Fruit fly (Drosophila melanogaster): Measurements from ENCODE around the gene CG43322.

DNA sequence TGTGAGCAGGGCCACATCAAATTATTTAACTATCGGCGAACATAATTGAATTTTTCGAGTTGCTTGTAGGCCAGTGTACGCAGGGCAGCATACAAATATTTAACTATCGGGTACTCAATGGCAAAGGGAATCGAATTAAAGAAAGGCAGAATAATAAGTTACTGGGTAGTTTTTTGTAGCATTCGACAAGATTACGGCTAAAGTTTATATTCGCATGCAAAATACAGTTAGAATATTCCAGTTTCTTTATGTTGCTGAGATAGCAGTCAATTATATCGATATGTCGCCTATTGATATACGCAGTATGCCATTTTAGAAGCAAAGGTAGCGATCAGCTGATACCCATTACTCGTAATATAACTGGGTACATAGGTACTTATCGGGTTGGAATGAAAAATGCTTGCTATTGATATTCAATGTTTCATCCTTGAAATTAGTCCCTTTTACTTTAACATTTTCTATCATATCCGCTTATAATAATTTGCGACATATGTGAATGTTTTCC lies 45.1 kb upstream of the CG43322 start:
- TF ChIP-seq psq (optimal IDR thresholded peaks at IDR 0.05) = no peak
- no peak for TF ChIP-seq Myc (optimal IDR thresholded peaks at IDR 0.05)
- TF ChIP-seq insv (optimal IDR thresholded peaks at IDR 0.05) = no peak
- no peak for TF ChIP-seq Sin3A (optimal IDR thresholded peaks at IDR 0.05)
- no peak for TF ChIP-seq h (optimal IDR thresholded peaks at IDR 0.05)
